Worm (Caenorhabditis elegans) whole organism, young adult: ENCODE measurements around the gene C05C9.3.
A peak's percentile ranks its signal among the peaks of the same experiment; 100 is the strongest.

Experiments used
- B0035.1 ChIP-seq: sonication (generic microtip); optimal IDR thresholded peaks from 2 replicates; lab custom pipeline; 2016; ENCODE audit warnings: missing genetic modification characterization, mild to moderate bottlenecking, missing compliant biosample characterization, missing genotype, missing genetic modification reagents
- B0261.1 ChIP-seq: sonication (generic microtip); optimal IDR thresholded peaks from 2 replicates; lab custom pipeline; 2016; ENCODE audit warnings: mild to moderate bottlenecking, missing genetic modification characterization, moderate library complexity, missing compliant biosample characterization
- B0336.3 ChIP-seq: fragments of 200-800 bp; sonication (Bioruptor generic); IDR thresholded peaks from 2 replicates; pipeline ENCODE4 v1.3.6; 2022; ENCODE audit warnings: missing genetic modification characterization, missing compliant biosample characterization
- C06A6.2 ChIP-seq: fragments of 200-800 bp; sonication (Bioruptor generic); conservative IDR thresholded peaks from 2 replicates; pipeline ENCODE4 v1.3.6; 2022; ENCODE audit warnings: missing genetic modification characterization, missing compliant biosample characterization
- D2030.7 ChIP-seq: fragments of 200-800 bp; sonication (Bioruptor generic); IDR thresholded peaks from 2 replicates; pipeline ENCODE4 v1.3.6; 2022; ENCODE audit warnings: missing genetic modification reagents, missing genetic modification characterization, missing compliant biosample characterization
- F10E7.11 ChIP-seq: sonication (generic microtip); optimal IDR thresholded peaks from 2 replicates; lab custom pipeline; 2017; ENCODE audit warnings: mild to moderate bottlenecking, missing genetic modification characterization, moderate library complexity, missing compliant biosample characterization
- F22D6.2 ChIP-seq: sonication (generic microtip); optimal IDR thresholded peaks from 2 replicates; lab custom pipeline; 2016; ENCODE audit warnings: mild to moderate bottlenecking, missing genetic modification characterization, missing compliant biosample characterization
- F23B12.7 ChIP-seq: sonication (generic microtip); optimal IDR thresholded peaks from 2 replicates; lab custom pipeline; 2017; ENCODE audit warnings: missing genetic modification characterization, mild to moderate bottlenecking, missing compliant biosample characterization, antibody characterized with exemption, moderate library complexity; ENCODE audit not compliant: insufficient read depth
- F39B2.1 ChIP-seq: fragments of 200-800 bp; sonication (Bioruptor generic); IDR thresholded peaks from 2 replicates; pipeline ENCODE4 v1.3.6; 2022; ENCODE audit warnings: missing genetic modification reagents, missing genetic modification characterization, missing compliant biosample characterization
- F57A8.1 ChIP-seq: fragments of 200-800 bp; sonication (Bioruptor generic); optimal IDR thresholded peaks from 2 replicates; lab custom pipeline; 2018; ENCODE audit warnings: mild to moderate bottlenecking, missing genetic modification characterization, moderate library complexity, missing compliant biosample characterization
- K12H6.12 ChIP-seq: fragments of 200-800 bp; sonication (Bioruptor generic); optimal IDR thresholded peaks from 2 replicates; lab custom pipeline; 2018; ENCODE audit warnings: mild to moderate bottlenecking, missing genetic modification characterization, missing compliant biosample characterization
- Y95B8A.8 ChIP-seq: fragments of 200-800 bp; sonication (Bioruptor generic); IDR thresholded peaks from 2 replicates; pipeline ENCODE4 v1.3.6; 2022; ENCODE audit warnings: missing genetic modification reagents, missing genetic modification characterization, missing compliant biosample characterization
- aptf-2 ChIP-seq: fragments of 200-800 bp; sonication (Bioruptor generic); conservative IDR thresholded peaks from 2 replicates; pipeline ENCODE4 v1.3.6; 2022; ENCODE audit warnings: missing genetic modification reagents, missing genetic modification characterization, missing compliant biosample characterization
- aptf-3 ChIP-seq: fragments of 200-800 bp; sonication (Bioruptor generic); IDR thresholded peaks from 2 replicates; pipeline ENCODE4 v1.3.6; 2022; ENCODE audit warnings: missing genetic modification characterization, missing compliant biosample characterization
- attf-6 ChIP-seq: fragments of 200-800 bp; sonication (Bioruptor generic); IDR thresholded peaks from 2 replicates; pipeline ENCODE4 v1.3.6; 2022; ENCODE audit warnings: missing genetic modification reagents, missing genetic modification characterization, missing compliant biosample characterization
- ccch-3 ChIP-seq: fragments of 200-800 bp; sonication (Bioruptor generic); optimal IDR thresholded peaks from 2 replicates; lab custom pipeline; 2018; ENCODE audit warnings: mild to moderate bottlenecking, missing genetic modification characterization, missing compliant biosample characterization
- cebp-1 ChIP-seq, 2 experiments: fragments of 200-800 bp in 1 of 2; sonication (Bioruptor generic) in 1 of 2; sonication (generic microtip) in 1 of 2; IDR thresholded peaks in 1 of 2; optimal IDR thresholded peaks in 1 of 2; 2 replicates each; pipeline versions ENCODE4 v1.3.6 to Lab custom; 2017 to 2022; ENCODE audit warnings: missing compliant biosample characterization in 2 of 2, missing genetic modification characterization in 2 of 2, mild to moderate bottlenecking in 1 of 2, missing genetic modification reagents in 1 of 2, moderate library complexity in 1 of 2
- cebp-2 ChIP-seq: fragments of 200-800 bp; sonication (Bioruptor generic); IDR thresholded peaks from 2 replicates; pipeline ENCODE4 v1.3.6; 2022; ENCODE audit warnings: missing genetic modification characterization, missing compliant biosample characterization
- ceh-100 ChIP-seq: fragments of 200-800 bp; sonication (Bioruptor generic); IDR thresholded peaks from 2 replicates; pipeline ENCODE4 v1.3.6; 2022; ENCODE audit warnings: missing genetic modification reagents, missing genetic modification characterization, missing compliant biosample characterization
- ceh-58 ChIP-seq: fragments of 200-800 bp; sonication (Bioruptor generic); IDR thresholded peaks from 2 replicates; pipeline ENCODE4 v1.3.6; 2022; ENCODE audit warnings: missing genetic modification characterization, missing compliant biosample characterization
- ceh-91 ChIP-seq: fragments of 200-800 bp; sonication (Bioruptor generic); IDR thresholded peaks from 2 replicates; pipeline ENCODE4 v1.3.6; 2022; ENCODE audit warnings: missing genetic modification reagents, missing genetic modification characterization, missing compliant biosample characterization
- dox-1 ChIP-seq: fragments of 200-800 bp; sonication (Bioruptor generic); IDR thresholded peaks from 2 replicates; pipeline ENCODE4 v1.3.6; 2022; ENCODE audit warnings: missing genetic modification reagents, missing genetic modification characterization, missing compliant biosample characterization
- dpff-1 ChIP-seq: sonication (generic microtip); optimal IDR thresholded peaks from 2 replicates; lab custom pipeline; 2017; ENCODE audit warnings: mild to moderate bottlenecking, missing genetic modification characterization, missing compliant biosample characterization
- efl-1 ChIP-seq: fragments of 150-350 bp; optimal IDR thresholded peaks from 2 replicates; lab custom pipeline; 2014; ENCODE audit warnings: missing biosample characterization, missing genetic modification reagents, missing genetic modification characterization
- egl-44 ChIP-seq: fragments of 200-800 bp; sonication (Bioruptor generic); IDR thresholded peaks from 2 replicates; pipeline ENCODE4 v1.3.6; 2022; ENCODE audit warnings: missing genetic modification reagents, missing genetic modification characterization, missing compliant biosample characterization
- fkh-3 ChIP-seq: sonication (generic microtip); optimal IDR thresholded peaks from 2 replicates; lab custom pipeline; 2016; ENCODE audit warnings: mild to moderate bottlenecking, missing genetic modification characterization, missing compliant biosample characterization
- gei-17 ChIP-seq: fragments of 200-800 bp; sonication (Bioruptor generic); optimal IDR thresholded peaks from 2 replicates; lab custom pipeline; 2018; ENCODE audit warnings: mild to moderate bottlenecking, missing genetic modification characterization, missing compliant biosample characterization
- him-1 ChIP-seq: sonication (generic microtip); optimal IDR thresholded peaks from 2 replicates; lab custom pipeline; 2016; ENCODE audit warnings: missing genotype, missing genetic modification reagents, missing genetic modification characterization, missing compliant biosample characterization
- hlh-12 ChIP-seq: sonication (generic microtip); optimal IDR thresholded peaks from 2 replicates; lab custom pipeline; 2016; ENCODE audit warnings: missing genetic modification characterization, missing compliant biosample characterization
- hrde-1 ChIP-seq: sonication (generic microtip); optimal IDR thresholded peaks from 2 replicates; lab custom pipeline; 2016; ENCODE audit warnings: missing genetic modification characterization, mild to moderate bottlenecking, missing compliant biosample characterization, moderate library complexity, missing genotype, missing genetic modification reagents, borderline replicate concordance
- hsf-1 ChIP-seq: fragments of 200-800 bp; sonication (Bioruptor generic); IDR thresholded peaks from 2 replicates; pipeline ENCODE4 v1.3.6; 2022; ENCODE audit warnings: missing genetic modification reagents, missing genetic modification characterization, missing compliant biosample characterization
- lag-1 ChIP-seq: fragments of 200-800 bp; sonication (Bioruptor generic); IDR thresholded peaks from 2 replicates; pipeline ENCODE4 v1.3.6; 2022; ENCODE audit warnings: missing genetic modification reagents, missing genetic modification characterization, missing compliant biosample characterization
- let-526 ChIP-seq: fragments of 200-800 bp; sonication (Bioruptor generic); IDR thresholded peaks from 2 replicates; pipeline ENCODE4 v1.3.6; 2022; ENCODE audit warnings: missing genetic modification reagents, missing genetic modification characterization, missing compliant biosample characterization
- let-607 ChIP-seq, 2 experiments: fragments of 200-800 bp in 1 of 2; sonication (Bioruptor generic) in 1 of 2; sonication (generic microtip) in 1 of 2; optimal IDR thresholded peaks; 2 replicates each; lab custom pipeline; 2016 to 2018; ENCODE audit warnings: mild to moderate bottlenecking in 2 of 2, missing compliant biosample characterization in 2 of 2, missing genetic modification characterization in 2 of 2, moderate library complexity in 2 of 2, missing genotype in 1 of 2
- madf-10 ChIP-seq: sonication (generic microtip); optimal IDR thresholded peaks from 2 replicates; lab custom pipeline; 2016; ENCODE audit warnings: mild to moderate bottlenecking, missing genetic modification characterization, missing compliant biosample characterization
- mes-4 ChIP-seq: sonication (generic microtip); optimal IDR thresholded peaks from 2 replicates; lab custom pipeline; 2016; ENCODE audit warnings: missing genotype, missing genetic modification characterization, missing compliant biosample characterization
- nfya-1 ChIP-seq: sonication (generic microtip); optimal IDR thresholded peaks from 2 replicates; lab custom pipeline; 2017; ENCODE audit warnings: antibody characterized with exemption, missing compliant biosample characterization, missing genetic modification characterization, borderline replicate concordance; ENCODE audit not compliant: insufficient read depth
- nhr-120 ChIP-seq: fragments of 200-800 bp; sonication (Bioruptor generic); IDR thresholded peaks from 2 replicates; pipeline ENCODE4 v1.3.6; 2022; ENCODE audit warnings: missing genetic modification characterization, missing compliant biosample characterization
- repo-1 ChIP-seq: sonication (generic microtip); optimal IDR thresholded peaks from 2 replicates; lab custom pipeline; 2017; ENCODE audit warnings: mild to moderate bottlenecking, missing genetic modification characterization, missing compliant biosample characterization
- sea-2 ChIP-seq: fragments of 200-800 bp; sonication (Bioruptor generic); IDR thresholded peaks from 2 replicates; pipeline ENCODE4 v1.3.6; 2022; ENCODE audit warnings: missing genetic modification characterization, missing compliant biosample characterization
- snpc-1.3 ChIP-seq: sonication (generic microtip); optimal IDR thresholded peaks from 2 replicates; lab custom pipeline; 2017; ENCODE audit warnings: missing genetic modification characterization, mild to moderate bottlenecking, missing compliant biosample characterization, antibody characterized with exemption, moderate library complexity, missing genotype, missing genetic modification reagents; ENCODE audit not compliant: insufficient read depth
- snpc-3.4 ChIP-seq: sonication (generic microtip); optimal IDR thresholded peaks from 2 replicates; lab custom pipeline; 2017; ENCODE audit warnings: missing genetic modification characterization, mild to moderate bottlenecking, missing compliant biosample characterization, antibody characterized with exemption, moderate library complexity, missing genotype, missing genetic modification reagents
- somi-1 ChIP-seq: fragments of 200-800 bp; sonication (Bioruptor generic); optimal IDR thresholded peaks from 2 replicates; lab custom pipeline; 2018; ENCODE audit warnings: mild to moderate bottlenecking, missing genetic modification characterization, missing compliant biosample characterization
- sptf-2 ChIP-seq: fragments of 200-800 bp; sonication (Bioruptor generic); optimal IDR thresholded peaks from 2 replicates; lab custom pipeline; 2018; ENCODE audit warnings: mild to moderate bottlenecking, missing genetic modification characterization, missing compliant biosample characterization
- tbp1 ChIP-seq: fragments of 200-800 bp; sonication (Bioruptor generic); optimal IDR thresholded peaks from 2 replicates; lab custom pipeline; 2018; ENCODE audit warnings: mild to moderate bottlenecking, missing genetic modification characterization, missing compliant biosample characterization
- tlf-1 ChIP-seq: fragments of 200-800 bp; sonication (Bioruptor generic); optimal IDR thresholded peaks from 2 replicates; lab custom pipeline; 2018; ENCODE audit warnings: mild to moderate bottlenecking, missing genetic modification characterization, missing compliant biosample characterization
- ztf-26 ChIP-seq: sonication (generic microtip); optimal IDR thresholded peaks from 2 replicates; lab custom pipeline; 2017; ENCODE audit warnings: missing genetic modification characterization, missing compliant biosample characterization

Gene C05C9.3

ce11 chrX:11095480-11095879 is 57.1 kb downstream of the C05C9.3 start (continued):
- TF ChIP-seq nhr-120 (GFP tag; lab: Robert Waterston, UW) (0 out of 2 replicates have a peak, but pooled peaks have one; percentile 48), aptf-3 (GFP tag; lab: Robert Waterston, UW) (no peak; the same call in 1 of the 2 replicates), him-1 (peak; percentile 94), gei-17 (GFP tag; lab: Kevin White, UChicago) (peak; percentile 80), dpff-1 (no peak), attf-6 (GFP tag; lab: Robert Waterston, UW) (peak; percentile 51; the same call in 1 of the 2 replicates), cebp-2 (GFP tag; lab: Robert Waterston, UW) (no peak), B0035.1 (tag; lab: Kevin White, UChicago) (peak; percentile 87), Y95B8A.8 (GFP tag; lab: Robert Waterston, UW) (no peak), fkh-3 (tag; lab: Kevin White, UChicago) (no peak), tbp1 (peak; percentile 93), F57A8.1 (GFP tag; lab: Kevin White, UChicago) (no peak), hsf-1 (GFP tag; lab: Robert Waterston, UW) (no peak), madf-10 (tag; lab: Kevin White, UChicago) (peak; percentile 86), nfya-1 (tag; lab: Kevin White, UChicago) (no peak), snpc-3.4 (peak; percentile 26), K12H6.12 (tag; lab: Kevin White, UChicago) (peak; percentile 84), lag-1 (GFP tag; lab: Robert Waterston, UW) (no peak), hlh-12 (tag; lab: Kevin White, UChicago) (no peak), C06A6.2 (peak; percentile 62; the same call in 1 of the 2 replicates), D2030.7 (peak; percentile 77), efl-1 (GFP tag; lab: Kevin White, UChicago) (no peak), cebp-1 (GFP tag; IDR thresholded peaks at IDR 0.05; lab: Robert Waterston, UW) (peak; percentile 51; the same call in 1 of the 2 replicates), cebp-1 (tag; optimal IDR thresholded peaks at IDR 0.05; lab: Kevin White, UChicago) (peak; percentile 83), ceh-100 (GFP tag; lab: Robert Waterston, UW) (peak; percentile 73), F39B2.1 (GFP tag; lab: Robert Waterston, UW) (peak; percentile 70; the same call in 1 of the 2 replicates), ztf-26 (peak; percentile 92), hrde-1 (tag; lab: Kevin White, UChicago) (peak; percentile 69), B0261.1 (tag; lab: Kevin White, UChicago) (peak; percentile 96), somi-1 (GFP tag; lab: Kevin White, UChicago) (peak; percentile 71), ceh-58 (0 out of 2 replicates have a peak, but pooled peaks have one; percentile 75), snpc-1.3 (tag; lab: Kevin White, UChicago) (peak; percentile 21), ceh-91 (GFP tag; lab: Robert Waterston, UW) (peak; percentile 25; the same call in 1 of the 2 replicates), tlf-1 (peak; percentile 50), F23B12.7 (tag; lab: Kevin White, UChicago) (peak; percentile 61), dox-1 (GFP tag; lab: Robert Waterston, UW) (peak; percentile 92), F10E7.11 (tag; lab: Kevin White, UChicago) (peak; percentile 57), aptf-2 (GFP tag; lab: Robert Waterston, UW) (0 out of 2 replicates have a peak, but pooled peaks have one; percentile 48), repo-1 (tag; lab: Kevin White, UChicago) (peak; percentile 89), sea-2 (GFP tag; lab: Robert Waterston, UW) (no peak), F22D6.2 (tag; lab: Kevin White, UChicago) (peak; percentile 70), let-607 (tag; optimal IDR thresholded peaks at IDR 0.05; lab: Kevin White, UChicago) (peak; percentile 56 to 64), B0336.3 (GFP tag; lab: Robert Waterston, UW) (peak; percentile 77; the same call in 1 of the 2 replicates), let-526 (GFP tag; lab: Robert Waterston, UW) (peak; percentile 33; the same call in 1 of the 2 replicates), egl-44 (0 out of 2 replicates have a peak, but pooled peaks have one; percentile 55), mes-4 (tag; lab: Kevin White, UChicago) (peak; percentile 61), ccch-3 (GFP tag; lab: Kevin White, UChicago) (peak; percentile 15), sptf-2 (GFP tag; lab: Kevin White, UChicago) (no peak)
